Fruit fly (Drosophila melanogaster) whole organism, embryonic: ENCODE data around the gene CG2076.

Experiments used
- Abd-B ChIP-seq: fragments of 200-800 bp; sonication (Bioruptor generic); optimal IDR thresholded peaks from 2 replicates; lab custom pipeline; 2018; ENCODE audit warnings: missing biosample characterization, mild to moderate bottlenecking, missing genetic modification characterization, moderate library complexity
- BtbVII ChIP-seq: fragments of 200-800 bp; sonication (Bioruptor generic); optimal IDR thresholded peaks from 3 replicates; lab custom pipeline; 2017; ENCODE audit warnings: missing biosample characterization, mild to moderate bottlenecking, missing genetic modification characterization
- CG10147 ChIP-seq: fragments of 200-800 bp; sonication (Bioruptor generic); optimal IDR thresholded peaks from 2 replicates; lab custom pipeline; 2019; ENCODE audit warnings: missing biosample characterization, mild to moderate bottlenecking, missing genetic modification characterization, moderate library complexity
- CG11696 ChIP-seq: fragments of 200-800 bp; sonication (Bioruptor generic); IDR thresholded peaks from 2 replicates; pipeline ENCODE4 v1.3.6; 2022; ENCODE audit warnings: missing biosample characterization, missing genetic modification characterization
- CG12155 ChIP-seq: fragments of 200-800 bp; sonication (Bioruptor generic); optimal IDR thresholded peaks from 3 replicates; lab custom pipeline; 2016; ENCODE audit warnings: missing biosample characterization, missing genetic modification characterization
- CG13296 ChIP-seq: fragments of 200-800 bp; sonication (Bioruptor generic); optimal IDR thresholded peaks from 3 replicates; lab custom pipeline; 2018; ENCODE audit warnings: missing biosample characterization, mild to moderate bottlenecking, missing genetic modification characterization
- CG17186 ChIP-seq: fragments of 200-800 bp; sonication (Bioruptor generic); optimal IDR thresholded peaks from 3 replicates; lab custom pipeline; 2017; ENCODE audit warnings: missing biosample characterization, missing genetic modification reagents, missing genetic modification characterization
- CG17328 ChIP-seq: fragments of 200-800 bp; sonication (Bioruptor generic); IDR thresholded peaks from 2 replicates; pipeline ENCODE4 v1.3.6; 2022; ENCODE audit warnings: missing biosample characterization, missing genetic modification characterization
- CG17385 ChIP-seq: fragments of 200-800 bp; sonication (Bioruptor generic); optimal IDR thresholded peaks from 3 replicates; lab custom pipeline; 2018; ENCODE audit warnings: missing biosample characterization, mild to moderate bottlenecking, missing genetic modification characterization
- CG1792 ChIP-seq: fragments of 200-800 bp; sonication (Bioruptor generic); optimal IDR thresholded peaks from 2 replicates; lab custom pipeline; 2016; ENCODE audit warnings: missing biosample characterization, missing genetic modification characterization
- CG2120 ChIP-seq: fragments of 200-800 bp; sonication (Bioruptor generic); optimal IDR thresholded peaks from 3 replicates; lab custom pipeline; 2016; ENCODE audit warnings: missing biosample characterization, missing genetic modification characterization
- CG31388 ChIP-seq: fragments of 200-800 bp; sonication (Bioruptor generic); optimal IDR thresholded peaks from 2 replicates; lab custom pipeline; 2016; ENCODE audit warnings: missing biosample characterization, missing genetic modification characterization
- CG3163 ChIP-seq: fragments of 200-800 bp; sonication (Bioruptor generic); optimal IDR thresholded peaks from 3 replicates; lab custom pipeline; 2016; ENCODE audit warnings: missing biosample characterization, missing genetic modification characterization
- CG3281 ChIP-seq: fragments of 200-800 bp; sonication (Bioruptor generic); optimal IDR thresholded peaks from 3 replicates; lab custom pipeline; 2017; ENCODE audit warnings: missing biosample characterization, mild to moderate bottlenecking, missing genetic modification characterization
- CG33213 ChIP-seq: fragments of 200-800 bp; sonication (Bioruptor generic); optimal IDR thresholded peaks from 3 replicates; lab custom pipeline; 2016; ENCODE audit warnings: missing biosample characterization, missing genetic modification characterization
- CG4328 ChIP-seq: fragments of 200-800 bp; sonication (Bioruptor generic); optimal IDR thresholded peaks from 3 replicates; lab custom pipeline; 2017; ENCODE audit warnings: missing biosample characterization, missing genetic modification reagents, missing genetic modification characterization
- CG4820 ChIP-seq: fragments of 200-800 bp; sonication (Bioruptor generic); optimal IDR thresholded peaks from 3 replicates; lab custom pipeline; 2016; ENCODE audit warnings: missing biosample characterization, missing genetic modification characterization
- CG5953 ChIP-seq: fragments of 200-800 bp; sonication (Bioruptor generic); IDR thresholded peaks from 2 replicates; pipeline ENCODE4 v1.3.6; 2022; ENCODE audit warnings: missing biosample characterization, missing genetic modification characterization
- CkIIα-i1 ChIP-seq: fragments of 200-800 bp; sonication (Bioruptor generic); IDR thresholded peaks from 2 replicates; pipeline ENCODE4 v1.3.6; 2022; ENCODE audit warnings: missing biosample characterization, missing genetic modification characterization
- D19B ChIP-seq: fragments of 200-800 bp; sonication (Bioruptor generic); optimal IDR thresholded peaks from 2 replicates; lab custom pipeline; 2017; ENCODE audit warnings: missing biosample characterization, mild to moderate bottlenecking, missing genetic modification characterization
- Deaf1 ChIP-seq: fragments of 200-800 bp; optimal IDR thresholded peaks from 3 replicates; lab custom pipeline; 2019; ENCODE audit warnings: missing biosample characterization, mild to moderate bottlenecking, missing genetic modification characterization, moderate library complexity
- Elba2 ChIP-seq: fragments of 200-800 bp; sonication (Bioruptor generic); optimal IDR thresholded peaks from 3 replicates; lab custom pipeline; 2016; ENCODE audit warnings: missing biosample characterization, missing genetic modification characterization
- Ets65A ChIP-seq: fragments of 200-800 bp; sonication (Bioruptor generic); peaks from one replicate; lab custom pipeline; 2016; ENCODE audit warnings: missing biosample characterization, missing genetic modification characterization
- H15 ChIP-seq: fragments of 200-800 bp; sonication (Bioruptor generic); IDR thresholded peaks from 3 replicates; pipeline ENCODE4 v1.3.6; 2022; ENCODE audit warnings: missing biosample characterization, missing genetic modification characterization
- Hr39 ChIP-seq: fragments of >200 bp; optimal IDR thresholded peaks from 2 replicates; lab custom pipeline; 2017
- NfI ChIP-seq: fragments of 200-800 bp; sonication (Bioruptor generic); optimal IDR thresholded peaks from 3 replicates; lab custom pipeline; 2018; ENCODE audit warnings: missing biosample characterization, mild to moderate bottlenecking, missing genetic modification characterization, moderate library complexity
- Optix ChIP-seq: fragments of 200-800 bp; sonication (Bioruptor generic); IDR thresholded peaks from 3 replicates; pipeline ENCODE4 v1.3.6; 2022; ENCODE audit warnings: missing biosample characterization, missing genetic modification characterization
- Rfx ChIP-seq: fragments of 200-800 bp; sonication (Bioruptor generic); IDR thresholded peaks from 2 replicates; pipeline ENCODE4 v1.3.6; 2022; ENCODE audit warnings: missing biosample characterization, missing genetic modification characterization
- Side ChIP-seq: fragments of 200-800 bp; sonication (Bioruptor generic); optimal IDR thresholded peaks from 2 replicates; lab custom pipeline; 2016; ENCODE audit warnings: missing biosample characterization, missing genetic modification characterization
- ab ChIP-seq: fragments of 200-800 bp; sonication (Bioruptor generic); optimal IDR thresholded peaks from 2 replicates; lab custom pipeline; 2016; ENCODE audit warnings: missing biosample characterization, missing genetic modification characterization
- bcd ChIP-seq: fragments of 200-800 bp; sonication (Bioruptor generic); optimal IDR thresholded peaks from 2 replicates; lab custom pipeline; 2017; ENCODE audit warnings: missing biosample characterization, mild to moderate bottlenecking, missing genetic modification characterization
- dati ChIP-seq: fragments of 200-800 bp; sonication (Bioruptor generic); IDR thresholded peaks from 2 replicates; pipeline ENCODE4 v1.3.6; 2022; ENCODE audit warnings: missing biosample characterization, missing genetic modification characterization
- dmrt99B ChIP-seq: fragments of 200-800 bp; sonication (Bioruptor generic); optimal IDR thresholded peaks from 2 replicates; lab custom pipeline; 2018; ENCODE audit warnings: missing biosample characterization, mild to moderate bottlenecking, missing genetic modification characterization, moderate library complexity
- dysf ChIP-seq: fragments of 200-800 bp; sonication (Bioruptor generic); IDR thresholded peaks from 3 replicates; pipeline ENCODE4 v1.3.6; 2022; ENCODE audit warnings: missing biosample characterization, missing genetic modification characterization
- eve ChIP-seq, 2 experiments: fragments of >200 bp; optimal IDR thresholded peaks; 2 replicates each; lab custom pipeline; 2017; ENCODE audit warnings: missing biosample characterization in 2 of 2, missing genetic modification characterization in 2 of 2
- gem ChIP-seq: fragments of 200-800 bp; sonication (Bioruptor generic); optimal IDR thresholded peaks from 2 replicates; lab custom pipeline; 2019; ENCODE audit warnings: missing biosample characterization, mild to moderate bottlenecking, missing genetic modification characterization, moderate library complexity
- hkb ChIP-seq, 2 experiments: fragments of 200-800 bp in 1 of 2; fragments of >200 bp in 1 of 2; sonication (Bioruptor generic) in 1 of 2; IDR thresholded peaks in 1 of 2; optimal IDR thresholded peaks in 1 of 2; 2 replicates each; pipeline versions ENCODE4 v1.3.6 to Lab custom; 2017 to 2022; ENCODE audit warnings: missing biosample characterization in 1 of 2, missing genetic modification characterization in 1 of 2
- kah ChIP-seq: fragments of 200-800 bp; sonication (Bioruptor generic); optimal IDR thresholded peaks from 2 replicates; lab custom pipeline; 2018; ENCODE audit warnings: missing biosample characterization, mild to moderate bottlenecking, missing genetic modification characterization
- kay ChIP-seq: fragments of 200-800 bp; sonication (Bioruptor generic); optimal IDR thresholded peaks from 2 replicates; lab custom pipeline; 2016; ENCODE audit warnings: missing biosample characterization, missing genetic modification characterization
- lilli ChIP-seq: fragments of 200-800 bp; sonication (Bioruptor generic); optimal IDR thresholded peaks from 3 replicates; lab custom pipeline; 2016; ENCODE audit warnings: missing biosample characterization, missing genetic modification characterization
- luna ChIP-seq: fragments of 200-800 bp; sonication (Bioruptor generic); optimal IDR thresholded peaks from 2 replicates; lab custom pipeline; 2016; ENCODE audit warnings: missing biosample characterization, missing genetic modification characterization
- mld ChIP-seq: fragments of 200-800 bp; sonication (Bioruptor generic); IDR thresholded peaks from 3 replicates; pipeline ENCODE4 v1.3.6; 2022; ENCODE audit warnings: missing biosample characterization, missing genetic modification characterization; ENCODE audit not compliant: partially characterized antibody
- odd ChIP-seq: fragments of 200-800 bp; sonication (Bioruptor generic); optimal IDR thresholded peaks from 2 replicates; lab custom pipeline; 2017; ENCODE audit warnings: missing biosample characterization, mild to moderate bottlenecking, missing genetic modification characterization
- pfk ChIP-seq: fragments of 200-800 bp; sonication (Bioruptor generic); optimal IDR thresholded peaks from 2 replicates; lab custom pipeline; 2018; ENCODE audit warnings: missing biosample characterization, mild to moderate bottlenecking, missing genetic modification characterization, moderate library complexity
- scrt ChIP-seq: fragments of 200-800 bp; sonication (Bioruptor generic); optimal IDR thresholded peaks from 2 replicates; lab custom pipeline; 2018; ENCODE audit warnings: missing biosample characterization, mild to moderate bottlenecking, missing genetic modification characterization, moderate library complexity
- sima ChIP-seq: fragments of 200-800 bp; sonication (Bioruptor generic); optimal IDR thresholded peaks from 2 replicates; lab custom pipeline; 2016; ENCODE audit warnings: missing biosample characterization, missing genetic modification characterization
- tap ChIP-seq: fragments of 200-800 bp; optimal IDR thresholded peaks from 3 replicates; lab custom pipeline; 2019; ENCODE audit warnings: missing biosample characterization, mild to moderate bottlenecking, missing genetic modification characterization, moderate library complexity
- unpg ChIP-seq: fragments of 200-800 bp; sonication (Bioruptor generic); optimal IDR thresholded peaks from 3 replicates; lab custom pipeline; 2018; ENCODE audit warnings: missing biosample characterization, mild to moderate bottlenecking, missing genetic modification characterization, moderate library complexity
- wek ChIP-seq: fragments of 200-800 bp; sonication (Bioruptor generic); optimal IDR thresholded peaks from 3 replicates; lab custom pipeline; 2018; ENCODE audit warnings: missing biosample characterization, mild to moderate bottlenecking, missing genetic modification characterization, moderate library complexity
- z ChIP-seq: fragments of 200-800 bp; sonication (Bioruptor generic); IDR thresholded peaks from 3 replicates; pipeline ENCODE4 v1.3.6; 2022; ENCODE audit warnings: missing biosample characterization, missing genetic modification characterization
- zf30C ChIP-seq: fragments of 200-800 bp; sonication (Bioruptor generic); optimal IDR thresholded peaks from 3 replicates; lab custom pipeline; 2018; ENCODE audit warnings: missing biosample characterization, mild to moderate bottlenecking, missing genetic modification characterization

The CG2076 gene

DNA sequence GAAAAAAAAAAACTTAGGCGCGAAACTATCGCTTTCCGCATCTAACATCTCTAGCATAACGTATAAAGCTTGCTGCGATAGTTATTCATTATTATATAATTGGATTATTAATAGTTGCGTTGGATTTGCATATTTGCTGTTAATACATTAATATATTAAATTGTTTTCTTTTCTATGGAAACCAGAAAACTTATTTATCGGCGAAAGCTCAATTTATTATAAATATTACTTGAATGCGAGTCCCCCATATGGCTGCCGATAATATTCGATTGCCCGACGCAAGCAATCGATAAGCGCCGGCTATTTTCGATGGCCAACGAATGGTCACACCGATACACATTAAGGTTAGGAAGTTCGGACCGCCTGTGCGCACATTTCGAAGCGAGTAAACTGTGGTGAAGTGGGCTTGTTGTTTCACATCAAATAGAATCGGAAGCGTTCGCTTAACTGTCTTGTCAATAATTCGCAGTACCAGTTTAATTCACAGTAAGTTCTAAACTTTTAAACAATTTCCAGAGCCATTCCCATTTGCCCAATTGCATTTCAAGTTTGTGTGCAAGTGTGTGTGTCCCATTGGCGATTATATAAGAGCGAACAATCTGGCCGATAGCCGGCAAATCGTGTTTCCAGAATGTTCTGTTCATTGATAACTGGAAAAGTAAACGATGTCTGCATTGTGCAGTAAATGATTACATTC, 18.3 kb downstream of the CG2076 start, which contains the start of gene Hsp60A (continued):
- TF ChIP-seq CG4328 (GFP tag; lab: Kevin White, UChicago) (no peak), odd (no peak), dysf (GFP tag; lab: Robert Waterston, UW) (no peak; the same call in 2 of the 3 replicates), wek (GFP tag; lab: Kevin White, UChicago) (peak; percentile 97), CG3281 (peak; percentile 33), dati (GFP tag; lab: Robert Waterston, UW) (no peak), lilli (GFP tag; lab: Kevin White, UChicago) (peak; percentile 71), unpg (GFP tag; lab: Kevin White, UChicago) (peak; percentile 60), H15 (GFP tag; lab: Robert Waterston, UW) (no peak), dmrt99B (tag; lab: Kevin White, UChicago) (peak; percentile 43), CG10147 (GFP tag; lab: Kevin White, UChicago) (peak; percentile 54), Deaf1 (tag; lab: Kevin White, UChicago) (no peak), CG13296 (GFP tag; lab: Kevin White, UChicago) (peak; percentile 36), D19B (GFP tag; lab: Kevin White, UChicago) (no peak), gem (peak; percentile 73), Side (GFP tag; lab: Kevin White, UChicago) (no peak), CG5953 (no peak), NfI (GFP tag; lab: Kevin White, UChicago) (peak; percentile 34), eve (GFP tag; optimal IDR thresholded peaks at IDR 0.05; lab: Kevin White, UChicago) (no peak), BtbVII (GFP tag; lab: Kevin White, UChicago) (no peak), CkIIα-i1 (GFP tag; lab: Robert Waterston, UW) (no peak), CG12155 (GFP tag; lab: Kevin White, UChicago) (peak; percentile 28), Abd-B (peak; percentile 63), kay (GFP tag; lab: Kevin White, UChicago) (peak; percentile 15), CG17186 (GFP tag; lab: Kevin White, UChicago) (peak; percentile 12), CG17385 (GFP tag; lab: Kevin White, UChicago) (no peak), CG4820 (GFP tag; lab: Kevin White, UChicago) (peak; percentile 44), Optix (GFP tag; lab: Robert Waterston, UW) (no peak), pfk (GFP tag; lab: Kevin White, UChicago) (no peak), Ets65A (GFP tag; lab: Kevin White, UChicago) (no peak), luna (GFP tag; lab: Kevin White, UChicago) (no peak), z (GFP tag; lab: Robert Waterston, UW) (no peak), zf30C (GFP tag; lab: Kevin White, UChicago) (no peak), Hr39 (no peak), bcd (peak; percentile 40), tap (no peak), scrt (GFP tag; lab: Kevin White, UChicago) (no peak), ab (no peak), CG3163 (GFP tag; lab: Kevin White, UChicago) (no peak), hkb (optimal IDR thresholded peaks at IDR 0.05; lab: Kevin White, UChicago) (no peak), hkb (GFP tag; IDR thresholded peaks at IDR 0.05; lab: Robert Waterston, UW) (no peak), sima (GFP tag; lab: Kevin White, UChicago) (no peak), CG31388 (GFP tag; lab: Kevin White, UChicago) (peak; percentile 8), kah (no peak), Rfx (GFP tag; lab: Robert Waterston, UW) (peak; percentile 56), Elba2 (GFP tag; lab: Kevin White, UChicago) (peak; percentile 13), CG17328 (GFP tag; lab: Robert Waterston, UW) (no peak), CG1792 (GFP tag; lab: Kevin White, UChicago) (no peak), mld (GFP tag; lab: Robert Waterston, UW) (0 out of 3 replicates have a peak, but pooled peaks have one; percentile 37), CG33213 (GFP tag; lab: Kevin White, UChicago) (no peak), CG11696 (GFP tag; lab: Robert Waterston, UW) (no peak), CG2120 (peak; percentile 63)
